Fruit fly (Drosophila melanogaster): Measurements from ENCODE around the gene CG31368.
A peak's percentile ranks its signal among the peaks of the same experiment; 100 is the strongest.

The CG31368 gene

dm6 chr3R:11887114-11888037 lies 4.8 kb downstream of the CG31368 start, which contains the start of gene mthl5 (continued):
- peak; percentile 82 for TF ChIP-seq CG14710 (tag; optimal IDR thresholded peaks at IDR 0.05)
- TF ChIP-seq her (GFP tag; optimal IDR thresholded peaks at IDR 0.05): peak; percentile 68
- peak; percentile 40; the same call in 1 of the 2 replicates for TF ChIP-seq CG1024 (GFP tag; IDR thresholded peaks at IDR 0.05)
- peak; percentile 61; the same call in 1 of the 2 replicates for TF ChIP-seq Oaz (GFP tag; IDR thresholded peaks at IDR 0.05)
- peak; percentile 75 for TF ChIP-seq Sox102F (GFP tag; optimal IDR thresholded peaks at IDR 0.05)
- peak; percentile 56 for TF ChIP-seq twi (tag; optimal IDR thresholded peaks at IDR 0.05)
- TF ChIP-seq z (GFP tag; IDR thresholded peaks at IDR 0.05): peak; percentile 66; the same call in 2 of the 3 replicates
- TF ChIP-seq BEAF-32 (GFP tag; optimal IDR thresholded peaks at IDR 0.05): no peak
- TF ChIP-seq pum (GFP tag; optimal IDR thresholded peaks at IDR 0.05): peak; percentile 84
- TF ChIP-seq CG3847 (GFP tag; IDR thresholded peaks at IDR 0.05): peak; percentile 63
- TF ChIP-seq Atf6 (GFP tag; IDR thresholded peaks at IDR 0.05): peak; percentile 72
- TF ChIP-seq Doc2 (GFP tag; IDR thresholded peaks at IDR 0.05): no peak
- TF ChIP-seq CG8359 (GFP tag; optimal IDR thresholded peaks at IDR 0.05; ENCODE audit: borderline replicate concordance): peak; percentile 69
- TF ChIP-seq CG32532 (GFP tag; IDR thresholded peaks at IDR 0.05): peak; percentile 78
- no peak; the same call in 2 of the 3 replicates for TF ChIP-seq jigr1 (GFP tag; IDR thresholded peaks at IDR 0.05)
- TF ChIP-seq CG5180 (GFP tag; optimal IDR thresholded peaks at IDR 0.05): peak; percentile 53
- TF ChIP-seq Hr3 (GFP tag; optimal IDR thresholded peaks at IDR 0.05): peak; percentile 81
- peak; percentile 76 for TF ChIP-seq CG13775 (GFP tag; optimal IDR thresholded peaks at IDR 0.05)
- TF ChIP-seq dpn (GFP tag; optimal IDR thresholded peaks at IDR 0.05): peak; percentile 69 to 83
- TF ChIP-seq CG11456 (GFP tag; IDR thresholded peaks at IDR 0.05): peak; percentile 82
- peak; percentile 72 for TF ChIP-seq CG11398 (GFP tag; optimal IDR thresholded peaks at IDR 0.05)
- TF ChIP-seq vfl (GFP tag; optimal IDR thresholded peaks at IDR 0.05): peak; percentile 41
- TF ChIP-seq cwo (GFP tag; optimal IDR thresholded peaks at IDR 0.05): peak; percentile 66
- peak; percentile 70 for TF ChIP-seq CG1233 (GFP tag; optimal IDR thresholded peaks at IDR 0.05)
- TF ChIP-seq NC2β (GFP tag; optimal IDR thresholded peaks at IDR 0.05): peak; percentile 36
- TF ChIP-seq CG2129 (GFP tag; IDR thresholded peaks at IDR 0.05; ENCODE audit: partially characterized antibody): no peak
- 0 out of 2 replicates have a peak, but pooled peaks have one; percentile 61 for TF ChIP-seq Awh (GFP tag; IDR thresholded peaks at IDR 0.05)
- no peak for TF ChIP-seq bbx (GFP tag; IDR thresholded peaks at IDR 0.05; ENCODE audit: partially characterized antibody)
- peak; percentile 81 for TF ChIP-seq PHDP (tag; optimal IDR thresholded peaks at IDR 0.05)
- no peak for TF ChIP-seq usp (GFP tag; optimal IDR thresholded peaks at IDR 0.05)
- TF ChIP-seq CG15514 (GFP tag; optimal IDR thresholded peaks at IDR 0.05): peak; percentile 39
- TF ChIP-seq CG10366 (GFP tag; IDR thresholded peaks at IDR 0.05): peak; percentile 77
- TF ChIP-seq CG15601 (tag; optimal IDR thresholded peaks at IDR 0.05): peak; percentile 75
- TF ChIP-seq chm (GFP tag; IDR thresholded peaks at IDR 0.05): peak; percentile 78
- TF ChIP-seq bowl (GFP tag; IDR thresholded peaks at IDR 0.05): no peak; the same call in 1 of the 2 replicates
- peak; percentile 54 for TF ChIP-seq Deaf1 (tag; optimal IDR thresholded peaks at IDR 0.05)
- peak; percentile 27; the same call in 1 of the 2 replicates for TF ChIP-seq MBD-R2 (GFP tag; IDR thresholded peaks at IDR 0.05)
- TF ChIP-seq oc (tag; optimal IDR thresholded peaks at IDR 0.05): peak; percentile 62
- no peak for TF ChIP-seq CG7271 (tag; optimal IDR thresholded peaks at IDR 0.05)
- TF ChIP-seq Dad (GFP tag; optimal IDR thresholded peaks at IDR 0.05): peak; percentile 70
- peak; percentile 59 for TF ChIP-seq fd3F (GFP tag; optimal IDR thresholded peaks at IDR 0.05)
- TF ChIP-seq Hr51 (GFP tag; optimal IDR thresholded peaks at IDR 0.05): peak; percentile 77 to 82
- TF ChIP-seq CG4617 (GFP tag; optimal IDR thresholded peaks at IDR 0.05; ENCODE audit: borderline replicate concordance): peak; percentile 34
- TF ChIP-seq slou (GFP tag; optimal IDR thresholded peaks at IDR 0.05): peak; percentile 61
- TF ChIP-seq run (tag; optimal IDR thresholded peaks at IDR 0.05): no peak
- TF ChIP-seq CG42726 (GFP tag; IDR thresholded peaks at IDR 0.05; ENCODE audit: partially characterized antibody): no peak
- peak; percentile 63 for TF ChIP-seq CG8478 (optimal IDR thresholded peaks at IDR 0.05)
- peak; percentile 77 for TF ChIP-seq mam (GFP tag; optimal IDR thresholded peaks at IDR 0.05)

Measured in whole organism, embryonic.